Worm (Caenorhabditis elegans): ENCODE data around the gene K10C2.8.

- TF ChIP-seq unc-39 (tag; optimal IDR thresholded peaks at IDR 0.05) (no peak), sma-9 (GFP tag; optimal IDR thresholded peaks at IDR 0.05) (no peak), sma-9 (tag; optimal IDR thresholded peaks at IDR 0.05) (no peak), ztf-4 (tag; optimal IDR thresholded peaks at IDR 0.05) (no peak), nhr-77 (tag; optimal IDR thresholded peaks at IDR 0.05) (no peak), elt-3 (tag; optimal IDR thresholded peaks at IDR 0.05) (no peak), ztf-11 (tag; optimal IDR thresholded peaks at IDR 0.05) (no peak), skn-1 (tag; optimal IDR thresholded peaks at IDR 0.05) (no peak), nhr-6 (tag; optimal IDR thresholded peaks at IDR 0.05) (no peak)
Observed at ce11 chrX:6416357-6417087, 20.9 kb downstream of the K10C2.8 start, which contains the start of gene T22E5.6.
